Worm (Caenorhabditis elegans) whole organism, L4 larva: ENCODE data around the gene nspc-3.

Experiments used
- F44E2.7 ChIP-seq: fragments of 200-800 bp; sonication (Bioruptor generic); IDR thresholded peaks from 2 replicates; pipeline ENCODE4 v2.1.2; 2022; ENCODE audit warnings: missing genetic modification characterization, missing compliant biosample characterization
- F49E8.2 ChIP-seq: sonication (generic microtip); optimal IDR thresholded peaks from 2 replicates; lab custom pipeline; 2016; ENCODE audit warnings: missing compliant biosample characterization, mild to moderate bottlenecking, missing genetic modification characterization, borderline replicate concordance
- R02D3.7 ChIP-seq: fragments of 150-350 bp; sonication (generic microtip); optimal IDR thresholded peaks from 3 replicates; lab custom pipeline; 2014; ENCODE audit warnings: missing biosample characterization, missing genetic modification characterization
- T20F7.1 ChIP-seq: fragments of 200-800 bp; sonication (Bioruptor generic); optimal IDR thresholded peaks from 2 replicates; lab custom pipeline; 2018; ENCODE audit warnings: mild to moderate bottlenecking, missing genetic modification characterization, missing compliant biosample characterization
- Y48G9A.11 ChIP-seq: fragments of 200-800 bp; sonication (Bioruptor generic); IDR thresholded peaks from 2 replicates; pipeline ENCODE4 v1.3.6; 2022; ENCODE audit warnings: missing genetic modification reagents, missing genetic modification characterization, missing compliant biosample characterization
- ZK546.5 ChIP-seq, 2 experiments: sonication (generic microtip); optimal IDR thresholded peaks; 2 replicates each; lab custom pipeline; 2017; ENCODE audit warnings: missing biosample characterization in 2 of 2, missing genetic modification characterization in 2 of 2
- aly-2 ChIP-seq: sonication (generic microtip); optimal IDR thresholded peaks from 2 replicates; lab custom pipeline; 2018; ENCODE audit warnings: missing biosample characterization, missing genetic modification characterization
- ama-1 ChIP-seq: fragments of 150-350 bp; optimal IDR thresholded peaks from 2 replicates; lab custom pipeline; 2014; ENCODE audit warnings: inconsistent platforms, mixed read lengths
- arid-1 ChIP-seq: fragments of 200-800 bp; sonication (Bioruptor generic); conservative IDR thresholded peaks from 2 replicates; pipeline ENCODE4 v1.3.6; 2022; ENCODE audit warnings: missing genetic modification reagents, missing genetic modification characterization, missing compliant biosample characterization
- ceh-20 ChIP-seq: fragments of 200-800 bp; sonication (Bioruptor generic); IDR thresholded peaks from 2 replicates; pipeline ENCODE4 v1.3.6; 2022; ENCODE audit warnings: missing genetic modification reagents, missing genetic modification characterization, missing compliant biosample characterization
- ceh-82 ChIP-seq: sonication (generic microtip); optimal IDR thresholded peaks from 2 replicates; lab custom pipeline; 2017; ENCODE audit warnings: missing biosample characterization, missing genetic modification characterization
- cey-2 ChIP-seq: sonication (generic microtip); optimal IDR thresholded peaks from 3 replicates; lab custom pipeline; 2017; ENCODE audit warnings: missing genetic modification characterization, mild to moderate bottlenecking, missing compliant biosample characterization, antibody characterized with exemption, borderline replicate concordance; ENCODE audit not compliant: insufficient read depth
- daf-16 ChIP-seq, 3 experiments: sonication (generic microtip); optimal IDR thresholded peaks; 2 replicates each; lab custom pipeline; 2016 to 2017; ENCODE audit warnings: missing genetic modification characterization in 3 of 3, missing genetic modification reagents in 3 of 3, mild to moderate bottlenecking in 2 of 3, missing compliant biosample characterization in 2 of 3, missing biosample characterization in 1 of 3, moderate library complexity in 1 of 3
- dmd-6 ChIP-seq: fragments of 200-800 bp; sonication (Bioruptor generic); IDR thresholded peaks from 2 replicates; pipeline ENCODE4 v1.3.6; 2022; ENCODE audit warnings: missing genetic modification reagents, missing genetic modification characterization, missing compliant biosample characterization
- dmd-8 ChIP-seq: fragments of 200-800 bp; sonication (Bioruptor generic); IDR thresholded peaks from 2 replicates; pipeline ENCODE4 v1.3.6; 2022; ENCODE audit warnings: missing genetic modification characterization, missing compliant biosample characterization
- dve-1 ChIP-seq: sonication (generic microtip); optimal IDR thresholded peaks from 2 replicates; lab custom pipeline; 2017; ENCODE audit warnings: antibody characterized with exemption, mild to moderate bottlenecking, missing genetic modification characterization, missing compliant biosample characterization; ENCODE audit not compliant: insufficient read depth
- egl-27 ChIP-seq: sonication (generic microtip); optimal IDR thresholded peaks from 3 replicates; lab custom pipeline; 2017; ENCODE audit warnings: missing biosample characterization, missing genetic modification reagents, missing genetic modification characterization
- fos-1 ChIP-seq: fragments of 150-350 bp; optimal IDR thresholded peaks from 2 replicates; lab custom pipeline; 2014; ENCODE audit warnings: missing biosample characterization, missing genetic modification characterization
- hif-1 ChIP-seq, 2 experiments: sonication (generic microtip); optimal IDR thresholded peaks; 2 replicates each; lab custom pipeline; 2016 to 2017; ENCODE audit warnings: missing compliant biosample characterization in 2 of 2, missing genetic modification characterization in 2 of 2, missing genetic modification reagents in 2 of 2, missing genotype in 2 of 2, mild to moderate bottlenecking in 1 of 2
- hlh-11 ChIP-seq: fragments of 200-800 bp; sonication (Bioruptor generic); optimal IDR thresholded peaks from 2 replicates; lab custom pipeline; 2018; ENCODE audit warnings: mild to moderate bottlenecking, missing genetic modification characterization, missing compliant biosample characterization
- hlh-30 ChIP-seq: sonication (generic microtip); optimal IDR thresholded peaks from 2 replicates; lab custom pipeline; 2017; ENCODE audit warnings: antibody characterized with exemption, mild to moderate bottlenecking, missing genetic modification characterization, missing compliant biosample characterization; ENCODE audit not compliant: insufficient read depth
- hmg-1.1 ChIP-seq: fragments of 200-800 bp; sonication (Bioruptor generic); IDR thresholded peaks from 2 replicates; pipeline ENCODE4 v1.3.6; 2022; ENCODE audit warnings: missing genetic modification reagents, missing genetic modification characterization, missing compliant biosample characterization
- lin-1 ChIP-seq: fragments of 200-800 bp; sonication (Bioruptor generic); IDR thresholded peaks from 2 replicates; pipeline ENCODE4 v1.3.6; 2022; ENCODE audit warnings: missing genetic modification reagents, missing genetic modification characterization, missing compliant biosample characterization
- lin-29 ChIP-seq: fragments of 200-800 bp; sonication (Bioruptor generic); IDR thresholded peaks from 2 replicates; pipeline ENCODE4 v1.3.6; 2022; ENCODE audit warnings: missing genetic modification reagents, missing genetic modification characterization, missing compliant biosample characterization
- madf-5 ChIP-seq, 2 experiments: fragments of 200-800 bp; sonication (Bioruptor generic); IDR thresholded peaks; 2 replicates each; pipeline ENCODE4 v1.3.6; 2022; ENCODE audit warnings: missing compliant biosample characterization in 2 of 2, missing genetic modification characterization in 2 of 2
- madf-9 ChIP-seq: fragments of 200-800 bp; sonication (Bioruptor generic); conservative IDR thresholded peaks from 2 replicates; pipeline ENCODE4 v1.3.6; 2022; ENCODE audit warnings: missing genetic modification reagents, missing genetic modification characterization, missing compliant biosample characterization
- mep-1 ChIP-seq: fragments of 150-350 bp; sonication (generic microtip); optimal IDR thresholded peaks from 3 replicates; lab custom pipeline; 2014; ENCODE audit warnings: missing biosample characterization, missing genetic modification characterization
- mxl-2 ChIP-seq: fragments of 200-800 bp; sonication (Bioruptor generic); conservative IDR thresholded peaks from 2 replicates; pipeline ENCODE4 v1.3.6; 2022; ENCODE audit warnings: missing genetic modification reagents, missing genetic modification characterization, missing compliant biosample characterization
- mxl-3 ChIP-seq: fragments of 200-800 bp; sonication (Bioruptor generic); optimal IDR thresholded peaks from 2 replicates; lab custom pipeline; 2018; ENCODE audit warnings: mild to moderate bottlenecking, missing genetic modification characterization, missing compliant biosample characterization
- nhr-11 ChIP-seq: fragments of 150-350 bp; optimal IDR thresholded peaks from 2 replicates; lab custom pipeline; 2014; ENCODE audit warnings: missing biosample characterization, missing genetic modification characterization
- nhr-237 ChIP-seq: sonication (generic microtip); optimal IDR thresholded peaks from 2 replicates; lab custom pipeline; 2017; ENCODE audit warnings: missing biosample characterization, missing genetic modification characterization
- nhr-28 ChIP-seq: fragments of 150-350 bp; optimal IDR thresholded peaks from 2 replicates; lab custom pipeline; 2014; ENCODE audit warnings: missing biosample characterization, missing genetic modification characterization
- nhr-48 ChIP-seq: sonication (generic microtip); optimal IDR thresholded peaks from 2 replicates; lab custom pipeline; 2016; ENCODE audit warnings: mild to moderate bottlenecking, missing genetic modification characterization, missing compliant biosample characterization
- nhr-77 ChIP-seq: fragments of 150-350 bp; optimal IDR thresholded peaks from 2 replicates; lab custom pipeline; 2014; ENCODE audit warnings: missing biosample characterization, missing genetic modification characterization
- pha-4 ChIP-seq, 2 experiments: fragments of 150-350 bp in 1 of 2; fragments of 200-800 bp in 1 of 2; sonication (Bioruptor generic) in 1 of 2; IDR thresholded peaks in 1 of 2; optimal IDR thresholded peaks in 1 of 2; 2 replicates each; pipeline versions ENCODE4 v1.3.6 to Lab custom; 2014 to 2022; ENCODE audit warnings: missing genetic modification characterization in 2 of 2, missing genetic modification reagents in 2 of 2, missing biosample characterization in 1 of 2, missing compliant biosample characterization in 1 of 2
- php-3 ChIP-seq: fragments of 200-800 bp; sonication (Bioruptor generic); IDR thresholded peaks from 2 replicates; pipeline ENCODE4 v1.3.6; 2022; ENCODE audit warnings: missing genetic modification reagents, missing genetic modification characterization, missing compliant biosample characterization
- pqm-1 ChIP-seq: sonication (generic microtip); optimal IDR thresholded peaks from 2 replicates; lab custom pipeline; 2017; ENCODE audit warnings: missing biosample characterization, missing genetic modification characterization
- saeg-2 ChIP-seq: fragments of 200-800 bp; sonication (Bioruptor generic); IDR thresholded peaks from 2 replicates; pipeline ENCODE4 v1.3.6; 2022; ENCODE audit warnings: missing genetic modification reagents, missing genetic modification characterization, missing compliant biosample characterization
- snpc-1.2 ChIP-seq: fragments of 200-800 bp; sonication (Bioruptor generic); IDR thresholded peaks from 2 replicates; pipeline ENCODE4 v1.3.6; 2022; ENCODE audit warnings: missing genetic modification reagents, missing genetic modification characterization, missing compliant biosample characterization
- spr-1 ChIP-seq: sonication (generic microtip); optimal IDR thresholded peaks from 2 replicates; lab custom pipeline; 2016; ENCODE audit warnings: mild to moderate bottlenecking, missing genetic modification characterization, missing compliant biosample characterization
- tra-1 ChIP-seq: fragments of 200-800 bp; sonication (Bioruptor generic); IDR thresholded peaks from 2 replicates; pipeline ENCODE4 v1.3.6; 2022; ENCODE audit warnings: missing genetic modification reagents, missing genetic modification characterization, missing compliant biosample characterization
- unc-39 ChIP-seq: sonication (generic microtip); optimal IDR thresholded peaks from 2 replicates; lab custom pipeline; 2017; ENCODE audit warnings: missing biosample characterization, missing genetic modification characterization
- unc-62 ChIP-seq, 3 experiments: fragments of 150-350 bp in 1 of 3; sonication (generic microtip); optimal IDR thresholded peaks in 2 of 3; peaks in 1 of 3; 1 replicate in 1 of 3; 2 replicates in 2 of 3; lab custom pipeline; 2014 to 2017; ENCODE audit warnings: missing biosample characterization in 3 of 3, missing genetic modification characterization in 3 of 3, missing genetic modification reagents in 3 of 3, missing genotype in 1 of 3
- zfp-2 ChIP-seq: sonication (generic microtip); optimal IDR thresholded peaks from 2 replicates; lab custom pipeline; 2016; ENCODE audit warnings: mild to moderate bottlenecking, missing genetic modification characterization, missing compliant biosample characterization
- zip-2 ChIP-seq: fragments of 150-350 bp; optimal IDR thresholded peaks from 2 replicates; lab custom pipeline; 2014; ENCODE audit warnings: missing biosample characterization, missing genetic modification characterization

nspc-3 gene

DNA sequence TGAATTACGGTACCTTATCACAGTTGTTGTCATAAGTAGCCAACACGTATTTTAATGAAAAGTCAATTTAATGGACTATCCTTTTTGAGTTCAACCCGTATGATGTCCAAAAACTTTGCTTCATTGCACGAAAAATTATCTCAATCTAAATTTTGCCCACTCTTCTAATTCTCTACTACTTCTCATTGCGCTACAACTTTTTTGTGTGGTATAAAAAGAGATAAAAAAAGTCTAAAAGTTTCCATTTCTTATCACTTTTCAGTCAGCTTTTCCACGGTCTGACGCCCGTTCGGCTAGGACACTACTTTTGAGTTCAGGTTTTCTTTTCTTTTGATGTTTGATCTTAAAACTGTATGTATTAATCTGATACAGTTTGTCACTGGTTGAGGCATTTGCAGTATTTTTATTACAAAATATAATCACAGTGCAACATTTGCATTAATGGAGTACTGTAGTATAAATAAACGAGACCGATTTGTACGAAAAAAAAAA is 31.0 kb downstream of the nspc-3 start (continued):
- TF ChIP-seq nhr-11 = no peak
- TF ChIP-seq F49E8.2 (tag; lab: Kevin White, UChicago) = no peak
- no peak for TF ChIP-seq ama-1

DNA sequence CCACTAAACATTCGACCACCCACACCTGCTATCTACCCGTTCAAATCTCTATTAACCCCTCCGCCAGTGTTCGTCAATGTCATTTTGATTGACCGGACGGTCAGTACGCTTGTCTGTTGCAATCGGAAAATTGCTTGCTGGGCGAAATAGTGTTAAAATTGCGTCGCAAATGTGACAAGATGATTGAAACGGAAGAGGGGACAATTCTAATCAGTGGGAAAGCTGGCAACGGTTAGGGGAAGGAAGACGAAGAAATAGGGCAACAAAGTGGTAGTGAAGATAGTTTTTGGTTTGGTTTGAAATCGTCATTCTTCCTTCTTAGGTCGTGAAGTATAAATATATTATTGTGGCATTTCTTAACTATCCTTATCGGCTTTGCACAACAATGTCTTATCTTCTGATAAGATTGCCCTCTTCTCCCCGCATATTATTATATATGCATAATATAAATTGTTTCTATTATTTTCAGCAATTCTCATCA is 31.6 kb downstream of the nspc-3 start:
- TF ChIP-seq tra-1 (peak; percentile 80), cey-2 (tag; lab: Kevin White, UChicago) (no peak), hmg-1.1 (GFP tag; lab: Robert Waterston, UW) (no peak), zip-2 (tag; lab: Kevin White, UChicago) (no peak), ama-1 (no peak), pha-4 (GFP tag; IDR thresholded peaks at IDR 0.05; lab: Robert Waterston, UW) (no peak), pha-4 (tag; optimal IDR thresholded peaks at IDR 0.05; lab: Kevin White, UChicago) (no peak), daf-16 (GFP tag; optimal IDR thresholded peaks at IDR 0.05; lab: Kevin White, UChicago) (no peak), daf-16 (tag; optimal IDR thresholded peaks at IDR 0.05; lab: Kevin White, UChicago) (peak; percentile 60), egl-27 (tag; lab: Kevin White, UChicago) (no peak), T20F7.1 (no peak), F44E2.7 (no peak), hif-1 (tag; optimal IDR thresholded peaks at IDR 0.05; lab: Kevin White, UChicago) (no peak), spr-1 (tag; lab: Kevin White, UChicago) (no peak), ceh-20 (GFP tag; lab: Robert Waterston, UW) (0 out of 2 replicates have a peak, but pooled peaks have one; percentile 27), snpc-1.2 (GFP tag; lab: Robert Waterston, UW) (no peak), ceh-82 (tag; lab: Kevin White, UChicago) (no peak), hlh-30 (tag; lab: Kevin White, UChicago) (no peak), arid-1 (GFP tag; lab: Robert Waterston, UW) (no peak), unc-62 (GFP tag; optimal IDR thresholded peaks at IDR 0.05 in 1 of 2; lab: Kevin White, UChicago) (peak in 1 of 2 experiments; percentile 96), unc-62 (tag; optimal IDR thresholded peaks at IDR 0.05; lab: Kevin White, UChicago) (no peak), nhr-77 (tag; lab: Kevin White, UChicago) (peak; percentile 18), madf-9 (GFP tag; lab: Robert Waterston, UW) (no peak), R02D3.7 (tag; lab: Kevin White, UChicago) (no peak), mep-1 (tag; lab: Kevin White, UChicago) (no peak), dmd-8 (GFP tag; lab: Robert Waterston, UW) (no peak), saeg-2 (GFP tag; lab: Robert Waterston, UW) (no peak), fos-1 (tag; lab: Kevin White, UChicago) (no peak), mxl-2 (GFP tag; lab: Robert Waterston, UW) (no peak), dmd-6 (GFP tag; lab: Robert Waterston, UW) (peak; percentile 70), aly-2 (no peak), zfp-2 (tag; lab: Kevin White, UChicago) (no peak), Y48G9A.11 (GFP tag; lab: Robert Waterston, UW) (no peak), nhr-237 (tag; lab: Kevin White, UChicago) (no peak), lin-29 (GFP tag; lab: Robert Waterston, UW) (no peak), nhr-28 (tag; lab: Kevin White, UChicago) (peak; percentile 57), pqm-1 (tag; lab: Kevin White, UChicago) (peak; percentile 65), mxl-3 (GFP tag; lab: Kevin White, UChicago) (peak; percentile 51), dve-1 (tag; lab: Kevin White, UChicago) (peak; percentile 34), unc-39 (tag; lab: Kevin White, UChicago) (no peak), lin-1 (GFP tag; lab: Robert Waterston, UW) (no peak), madf-5 (GFP tag; IDR thresholded peaks at IDR 0.05; lab: Robert Waterston, UW) (no peak), php-3 (0 out of 2 replicates have a peak, but pooled peaks have one; percentile 17), nhr-48 (tag; lab: Kevin White, UChicago) (no peak), ZK546.5 (tag; optimal IDR thresholded peaks at IDR 0.05; lab: Kevin White, UChicago) (no peak), hlh-11 (tag; lab: Kevin White, UChicago) (peak; percentile 54)
